Worm (Caenorhabditis elegans) whole organism, L1 larva: ENCODE results near the gene F26G1.10.

Experiments used
- ceh-82 ChIP-seq, 3 experiments: fragments of 150-350 bp in 1 of 3; sonication (generic microtip) in 2 of 3; optimal IDR thresholded peaks; 2 replicates each; lab custom pipeline; 2014 to 2017; ENCODE audit warnings: missing biosample characterization in 3 of 3, missing genetic modification characterization in 3 of 3
- egl-27 ChIP-seq, 2 experiments: fragments of 150-350 bp in 1 of 2; sonication (generic microtip); optimal IDR thresholded peaks; 3 replicates each; lab custom pipeline; 2017 to 2018; ENCODE audit warnings: missing biosample characterization in 2 of 2, missing genetic modification characterization in 2 of 2, missing genetic modification reagents in 2 of 2
- fkh-8 ChIP-seq: sonication (generic microtip); optimal IDR thresholded peaks from 2 replicates; lab custom pipeline; 2016; ENCODE audit warnings: mild to moderate bottlenecking, missing genetic modification characterization, missing compliant biosample characterization
- fos-1 ChIP-seq: fragments of 150-350 bp; optimal IDR thresholded peaks from 2 replicates; lab custom pipeline; 2014; ENCODE audit warnings: missing biosample characterization, missing genetic modification characterization
- jun-1 ChIP-seq: fragments of 150-350 bp; optimal IDR thresholded peaks from 2 replicates; lab custom pipeline; 2014; ENCODE audit warnings: missing biosample characterization, missing genetic modification reagents, missing genetic modification characterization
- lin-35 ChIP-seq, 2 experiments: fragments of 150-350 bp; optimal IDR thresholded peaks; 2 replicates each; lab custom pipeline; 2014; ENCODE audit warnings: missing biosample characterization in 2 of 2, missing genetic modification characterization in 2 of 2, missing genetic modification reagents in 2 of 2
- mep-1 ChIP-seq: fragments of 150-350 bp; optimal IDR thresholded peaks from 2 replicates; lab custom pipeline; 2014; ENCODE audit warnings: missing biosample characterization, missing genetic modification characterization
- nhr-237 ChIP-seq: fragments of 150-350 bp; optimal IDR thresholded peaks from 2 replicates; lab custom pipeline; 2014; ENCODE audit warnings: missing biosample characterization, missing genetic modification characterization
- skn-1 ChIP-seq: fragments of 150-350 bp; optimal IDR thresholded peaks from 2 replicates; lab custom pipeline; 2014; ENCODE audit warnings: missing biosample characterization, missing genetic modification characterization
- sox-4 ChIP-seq: sonication (generic microtip); optimal IDR thresholded peaks from 2 replicates; lab custom pipeline; 2016; ENCODE audit warnings: missing genetic modification characterization, missing compliant biosample characterization
- tlp-1 ChIP-seq: fragments of 150-350 bp; optimal IDR thresholded peaks from 2 replicates; lab custom pipeline; 2014; ENCODE audit warnings: missing biosample characterization, missing genetic modification characterization
- ztf-11 ChIP-seq, 2 experiments: sonication (generic microtip); optimal IDR thresholded peaks; 2 replicates each; lab custom pipeline; 2016 to 2017; ENCODE audit warnings: missing genetic modification characterization in 2 of 2, missing biosample characterization in 1 of 2, missing compliant biosample characterization in 1 of 2
- ztf-4 ChIP-seq: fragments of 150-350 bp; optimal IDR thresholded peaks from 2 replicates; lab custom pipeline; 2014; ENCODE audit warnings: missing biosample characterization, missing genetic modification characterization

DNA sequence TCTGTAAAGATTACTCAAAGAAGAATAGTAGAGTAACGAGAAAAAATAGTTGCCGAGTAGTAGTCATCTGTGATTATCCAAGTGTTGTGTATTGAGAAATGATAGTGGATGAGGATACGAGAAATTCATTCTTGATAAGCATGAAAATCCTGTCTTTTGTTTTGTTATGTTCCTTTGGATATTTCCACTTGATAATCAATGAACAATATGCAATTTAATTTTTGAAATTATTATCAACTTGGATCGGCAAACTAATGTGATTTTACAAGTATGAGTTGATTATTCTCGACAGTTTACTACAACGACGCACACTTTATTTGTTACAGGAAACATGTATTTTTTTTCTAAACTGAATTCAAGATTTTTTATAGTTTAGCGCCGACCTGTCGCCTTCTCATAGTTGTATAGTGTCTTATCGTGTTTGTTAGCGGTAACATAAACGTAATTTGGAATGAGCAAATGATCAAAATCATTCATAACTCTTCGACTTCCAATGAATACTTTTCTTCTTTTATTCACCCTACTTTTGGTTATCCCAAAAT, at the start of gene F26G1.10, which contains the start of gene F26G1.9:
- no peak for TF ChIP-seq fos-1 (tag; lab: Kevin White, UChicago)
- TF ChIP-seq tlp-1 (tag; lab: Kevin White, UChicago), result no peak
- TF ChIP-seq jun-1 (tag; lab: Kevin White, UChicago), result no peak
- TF ChIP-seq sox-4, result no peak
- no peak for TF ChIP-seq ztf-11 (tag; optimal IDR thresholded peaks at IDR 0.05; lab: Kevin White, UChicago)
- no peak for TF ChIP-seq fkh-8 (tag; lab: Kevin White, UChicago)
- no peak for TF ChIP-seq skn-1 (tag; lab: Kevin White, UChicago)
- no peak for TF ChIP-seq lin-35 (GFP tag; optimal IDR thresholded peaks at IDR 0.05; lab: Kevin White, UChicago)
- no peak for TF ChIP-seq egl-27 (tag; optimal IDR thresholded peaks at IDR 0.05; lab: Kevin White, UChicago)
- no peak for TF ChIP-seq nhr-237
- TF ChIP-seq ztf-4, result no peak
- no peak for TF ChIP-seq mep-1 (tag; lab: Kevin White, UChicago)
- TF ChIP-seq ceh-82 (tag; optimal IDR thresholded peaks at IDR 0.05; lab: Kevin White, UChicago), result no peak
